Worm (Caenorhabditis elegans): Measurements from ENCODE around the gene T04F8.3.

The T04F8.3 gene

DNA sequence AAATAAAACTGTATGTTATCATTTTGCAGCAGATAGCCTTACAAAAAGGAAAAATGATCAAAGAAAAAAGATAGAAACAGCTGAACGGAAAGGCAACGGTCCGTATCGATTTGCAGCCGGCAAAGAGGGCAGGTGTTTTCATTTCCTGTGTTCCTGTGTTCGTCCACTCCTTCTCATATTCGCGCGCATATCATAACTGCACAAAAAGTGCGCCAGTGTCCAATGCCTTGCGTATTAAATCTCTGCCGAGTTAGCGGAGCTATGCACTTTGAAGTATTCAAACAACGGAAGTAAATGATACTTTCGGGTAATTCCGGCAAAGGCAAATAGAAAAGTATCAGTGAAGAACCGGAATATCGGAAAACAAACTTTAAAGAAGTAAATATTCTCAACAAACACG is 4.1 kb downstream of the T04F8.3 start:
- peak in 1 of 2 experiments; percentile 19 for TF ChIP-seq lin-35 (GFP tag; optimal IDR thresholded peaks at IDR 0.05)
- TF ChIP-seq unc-130 (tag; optimal IDR thresholded peaks at IDR 0.05): no peak
- peak; percentile 17 for TF ChIP-seq fkh-8 (tag; optimal IDR thresholded peaks at IDR 0.05)
- peak; percentile 8 for TF ChIP-seq rnt-1 (tag; optimal IDR thresholded peaks at IDR 0.05)
- no peak for TF ChIP-seq tlp-1 (tag; optimal IDR thresholded peaks at IDR 0.05)
- TF ChIP-seq efl-1 (optimal IDR thresholded peaks at IDR 0.05): peak; percentile 22 to 33
- peak; percentile 27 to 95 for TF ChIP-seq efl-1 (GFP tag; optimal IDR thresholded peaks at IDR 0.05 in 1 of 2)
- no peak for TF ChIP-seq mep-1 (tag; optimal IDR thresholded peaks at IDR 0.05)
- TF ChIP-seq dpl-1 (GFP tag; optimal IDR thresholded peaks at IDR 0.05): peak in 2 of 3 experiments; percentile 43 to 47

DNA sequence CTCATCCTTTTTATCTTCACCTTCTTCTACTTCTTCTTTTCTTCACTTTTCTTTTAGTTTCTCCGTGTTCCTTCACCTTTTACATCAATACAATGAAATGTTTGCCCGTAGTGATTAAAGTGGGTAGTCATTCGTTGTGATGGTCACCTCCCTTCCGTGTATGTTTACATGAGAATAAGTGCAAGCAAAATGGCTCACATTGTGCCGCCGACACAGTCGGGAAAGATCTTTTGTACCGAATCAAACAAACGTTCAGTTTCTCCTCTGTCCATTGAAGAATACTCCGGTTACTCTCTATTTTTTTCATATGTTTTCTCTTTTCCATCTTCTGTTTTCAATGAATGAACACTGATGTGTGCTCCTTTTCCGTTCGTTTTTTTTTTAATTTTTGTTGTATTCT is 5.8 kb downstream of the T04F8.3 start:
- TF ChIP-seq efl-1 (optimal IDR thresholded peaks at IDR 0.05): no peak
- peak in 1 of 2 experiments; percentile 86 for TF ChIP-seq efl-1 (GFP tag; optimal IDR thresholded peaks at IDR 0.05 in 1 of 2)
- peak; percentile 1 for TF ChIP-seq lin-14 (GFP tag; optimal IDR thresholded peaks at IDR 0.05)
- no peak for TF ChIP-seq lin-35 (GFP tag; optimal IDR thresholded peaks at IDR 0.05)

DNA sequence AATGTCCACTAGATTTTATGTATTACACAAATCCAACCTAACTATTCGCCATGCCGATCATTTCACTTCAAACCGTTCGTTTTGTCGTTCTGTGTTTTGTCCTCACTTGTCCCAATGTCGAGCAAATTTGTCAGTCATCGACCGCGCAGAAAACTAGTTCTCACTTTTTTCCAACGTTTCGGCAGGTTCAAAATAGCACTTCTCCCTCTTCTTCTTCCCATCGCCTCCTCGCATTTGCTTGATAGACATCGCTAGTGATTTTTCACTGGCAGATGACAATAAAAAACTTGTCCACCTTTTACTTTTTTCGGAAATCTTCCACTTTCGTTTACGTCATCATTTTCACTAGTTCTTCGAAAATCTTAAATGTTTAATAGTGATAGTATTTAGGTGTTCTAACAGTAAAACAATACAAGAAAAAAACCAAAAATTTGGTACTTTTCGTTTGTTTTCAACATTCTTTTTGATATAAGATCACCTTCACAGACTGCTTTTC is 7.1 kb downstream of the T04F8.3 start:
- TF ChIP-seq blmp-1 (tag; optimal IDR thresholded peaks at IDR 0.05) (peak; percentile 96), mep-1 (tag; optimal IDR thresholded peaks at IDR 0.05) (no peak), elt-3 (tag; optimal IDR thresholded peaks at IDR 0.05) (peak in 1 of 6 experiments; percentile 16), jun-1 (tag; optimal IDR thresholded peaks at IDR 0.05) (no peak)

DNA sequence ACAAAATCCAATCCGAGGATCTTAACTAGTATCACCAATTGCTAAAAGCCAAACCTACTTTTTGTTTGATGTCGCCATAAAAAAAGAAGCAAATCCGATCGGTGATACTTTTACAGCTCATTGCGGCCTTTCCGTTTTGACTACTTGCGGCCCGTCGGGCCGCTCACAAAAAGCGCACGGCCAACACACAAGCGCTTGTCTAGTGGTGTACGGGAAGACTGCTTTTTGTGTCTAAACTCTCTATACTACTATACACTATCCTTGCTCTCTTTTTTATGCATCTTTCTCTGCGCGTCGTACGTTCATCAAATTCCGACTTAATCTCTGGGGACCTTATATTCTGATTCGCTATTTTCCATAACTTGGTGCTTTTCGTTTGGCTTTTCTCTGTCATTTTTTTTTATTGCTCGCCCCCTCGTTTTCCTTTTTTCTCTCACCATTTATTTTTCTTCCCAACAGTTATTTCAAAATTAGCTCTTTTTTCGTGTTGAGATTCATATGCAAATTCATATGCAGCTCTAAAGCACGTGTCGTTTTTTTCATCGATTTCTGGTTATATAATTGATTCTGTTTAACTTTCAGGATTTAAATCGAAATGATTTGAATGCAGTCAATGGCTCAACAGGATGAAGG is 8.2 kb downstream of the T04F8.3 start, which contains the start of gene noca-2:
TSS of gene noca-2 (plus strand) at position 583 of the 633 bp plus-strand sequence.
- TF ChIP-seq snu-23 (GFP tag; optimal IDR thresholded peaks at IDR 0.05) (peak; percentile 45), ceh-88 (GFP tag; IDR thresholded peaks at IDR 0.05) (no peak), Y116A8C.19 (tag; optimal IDR thresholded peaks at IDR 0.05; ENCODE audit: borderline replicate concordance) (no peak), rnt-1 (tag; optimal IDR thresholded peaks at IDR 0.05) (peak; percentile 21), blmp-1 (tag; optimal IDR thresholded peaks at IDR 0.05) (peak; percentile 11), isw-1 (GFP tag; IDR thresholded peaks at IDR 0.05) (0 out of 2 replicates have a peak, but pooled peaks have one; percentile 13), nhr-85 (tag) (peak; percentile 46), dpl-1 (GFP tag; optimal IDR thresholded peaks at IDR 0.05) (no peak), ets-5 (GFP tag; IDR thresholded peaks at IDR 0.05) (no peak), unc-86 (tag; optimal IDR thresholded peaks at IDR 0.05) (peak; percentile 11), grh-1 (GFP tag; IDR thresholded peaks at IDR 0.05) (no peak), nhr-47 (tag; optimal IDR thresholded peaks at IDR 0.05) (peak; percentile 11), nhr-71 (tag; optimal IDR thresholded peaks at IDR 0.05) (peak; percentile 37), ceh-82 (tag; optimal IDR thresholded peaks at IDR 0.05) (peak; percentile 3 to 39 (median 8)), pqm-1 (tag; optimal IDR thresholded peaks at IDR 0.05) (no peak), C16A3.4 (tag; optimal IDR thresholded peaks at IDR 0.05) (no peak), C04F5.9 (tag; optimal IDR thresholded peaks at IDR 0.05) (no peak), swsn-7 (tag; optimal IDR thresholded peaks at IDR 0.05) (peak; percentile 26), mep-1 (tag; optimal IDR thresholded peaks at IDR 0.05) (peak; percentile 12), unc-30 (tag; optimal IDR thresholded peaks at IDR 0.05) (no peak), zip-4 (GFP tag; optimal IDR thresholded peaks at IDR 0.05) (no peak), xbp-1 (tag; optimal IDR thresholded peaks at IDR 0.05) (peak; percentile 11), hlh-4 (tag; optimal IDR thresholded peaks at IDR 0.05) (no peak), unc-62 (GFP tag; optimal IDR thresholded peaks at IDR 0.05) (no peak), mab-9 (GFP tag; IDR thresholded peaks at IDR 0.05) (0 out of 2 replicates have a peak, but pooled peaks have one; percentile 35), nhr-20 (tag; optimal IDR thresholded peaks at IDR 0.05) (peak; percentile 13), efl-1 (optimal IDR thresholded peaks at IDR 0.05) (peak; percentile 5 to 53), efl-1 (GFP tag; optimal IDR thresholded peaks at IDR 0.05 in 1 of 2) (peak in 1 of 2 experiments; percentile 84), ztf-11 (tag; optimal IDR thresholded peaks at IDR 0.05) (no peak), lsy-2 (tag; optimal IDR thresholded peaks at IDR 0.05) (peak in 1 of 2 experiments; percentile 44), lin-14 (GFP tag; optimal IDR thresholded peaks at IDR 0.05) (peak; percentile 82), tbx-2 (tag; optimal IDR thresholded peaks at IDR 0.05) (peak; percentile 12)
